Worm (Caenorhabditis elegans) whole organism, late embryonic: Measurements from ENCODE around the gene srh-180.

ENCODE experiments used
- C08G9.2 ChIP-seq: sonication (generic microtip); optimal IDR thresholded peaks from 2 replicates; lab custom pipeline; 2016; ENCODE audit warnings: mild to moderate bottlenecking, missing genetic modification characterization, moderate library complexity, missing compliant biosample characterization
- F13H6.1 ChIP-seq: sonication (generic microtip); optimal IDR thresholded peaks from 2 replicates; lab custom pipeline; 2016; ENCODE audit warnings: missing genetic modification characterization, missing compliant biosample characterization
- K02D7.2 ChIP-seq: sonication (generic microtip); optimal IDR thresholded peaks from 2 replicates; lab custom pipeline; 2017; ENCODE audit warnings: mild to moderate bottlenecking, missing genetic modification characterization, missing compliant biosample characterization
- ahr-1 ChIP-seq: sonication (generic microtip); optimal IDR thresholded peaks from 2 replicates; lab custom pipeline; 2016; ENCODE audit warnings: missing genetic modification characterization, missing compliant biosample characterization
- ama-1 ChIP-seq: fragments of 150-350 bp; optimal IDR thresholded peaks from 2 replicates; lab custom pipeline; 2014
- ceh-14 ChIP-seq: sonication (generic microtip); optimal IDR thresholded peaks from 2 replicates; lab custom pipeline; 2016; ENCODE audit warnings: missing genotype, missing genetic modification characterization, missing compliant biosample characterization
- ceh-24 ChIP-seq: sonication (generic microtip); optimal IDR thresholded peaks from 2 replicates; lab custom pipeline; 2016; ENCODE audit warnings: mild to moderate bottlenecking, missing genetic modification characterization, missing compliant biosample characterization
- ceh-31 ChIP-seq: sonication (generic microtip); optimal IDR thresholded peaks from 2 replicates; lab custom pipeline; 2016; ENCODE audit warnings: missing genetic modification characterization, missing compliant biosample characterization
- ceh-34 ChIP-seq: sonication (generic microtip); optimal IDR thresholded peaks from 2 replicates; lab custom pipeline; 2016; ENCODE audit warnings: mild to moderate bottlenecking, missing genetic modification characterization, missing compliant biosample characterization
- ceh-6 ChIP-seq: fragments of 200-800 bp; sonication (Bioruptor generic); optimal IDR thresholded peaks from 2 replicates; lab custom pipeline; 2018; ENCODE audit warnings: mild to moderate bottlenecking, missing genetic modification characterization, missing compliant biosample characterization
- ceh-9 ChIP-seq: sonication (generic microtip); optimal IDR thresholded peaks from 2 replicates; lab custom pipeline; 2016; ENCODE audit warnings: mild to moderate bottlenecking, missing genetic modification characterization, inconsistent platforms, missing compliant biosample characterization
- dmd-4 ChIP-seq: sonication (generic microtip); optimal IDR thresholded peaks from 2 replicates; lab custom pipeline; 2016; ENCODE audit warnings: borderline replicate concordance, missing genetic modification characterization, missing compliant biosample characterization
- elt-2 ChIP-seq: sonication (generic microtip); optimal IDR thresholded peaks from 2 replicates; lab custom pipeline; 2016; ENCODE audit warnings: missing genetic modification reagents, missing genetic modification characterization, missing compliant biosample characterization
- elt-4 ChIP-seq: sonication (generic microtip); optimal IDR thresholded peaks from 2 replicates; lab custom pipeline; 2016; ENCODE audit warnings: missing genetic modification characterization, missing compliant biosample characterization
- eyg-1 ChIP-seq: sonication (generic microtip); optimal IDR thresholded peaks from 2 replicates; lab custom pipeline; 2016; ENCODE audit warnings: missing genotype, missing genetic modification characterization, missing compliant biosample characterization
- fax-1 ChIP-seq: sonication (generic microtip); optimal IDR thresholded peaks from 2 replicates; lab custom pipeline; 2016; ENCODE audit warnings: missing genotype, missing genetic modification characterization, missing compliant biosample characterization
- fkh-10 ChIP-seq: fragments of 150-350 bp; optimal IDR thresholded peaks from 2 replicates; lab custom pipeline; 2014; ENCODE audit warnings: missing biosample characterization, missing genetic modification reagents, missing genetic modification characterization
- fkh-6 ChIP-seq: sonication (generic microtip); optimal IDR thresholded peaks from 2 replicates; lab custom pipeline; 2016; ENCODE audit warnings: missing genetic modification characterization, missing compliant biosample characterization
- gmeb-2 ChIP-seq: sonication (generic microtip); optimal IDR thresholded peaks from 2 replicates; lab custom pipeline; 2016; ENCODE audit warnings: missing genetic modification characterization, inconsistent platforms, missing compliant biosample characterization
- hlh-15 ChIP-seq: sonication (generic microtip); optimal IDR thresholded peaks from 2 replicates; lab custom pipeline; 2016; ENCODE audit warnings: missing genetic modification characterization, missing compliant biosample characterization
- hlh-6 ChIP-seq: sonication (generic microtip); optimal IDR thresholded peaks from 2 replicates; lab custom pipeline; 2016; ENCODE audit warnings: missing genotype, missing genetic modification characterization, missing compliant biosample characterization
- lim-6 ChIP-seq: sonication (generic microtip); optimal IDR thresholded peaks from 2 replicates; lab custom pipeline; 2016; ENCODE audit warnings: missing genetic modification characterization, missing compliant biosample characterization
- madf-2 ChIP-seq: sonication (generic microtip); optimal IDR thresholded peaks from 2 replicates; lab custom pipeline; 2017; ENCODE audit warnings: missing genetic modification characterization, missing compliant biosample characterization
- odd-2 ChIP-seq: sonication (generic microtip); optimal IDR thresholded peaks from 2 replicates; lab custom pipeline; 2017; ENCODE audit warnings: antibody characterized with exemption, mild to moderate bottlenecking, missing genetic modification characterization, missing compliant biosample characterization
- pag-3 ChIP-seq: sonication (generic microtip); optimal IDR thresholded peaks from 2 replicates; lab custom pipeline; 2016; ENCODE audit warnings: missing compliant biosample characterization, missing genetic modification characterization, borderline replicate concordance
- pat-9 ChIP-seq: fragments of 200-800 bp; sonication (Bioruptor generic); optimal IDR thresholded peaks from 2 replicates; lab custom pipeline; 2018; ENCODE audit warnings: mild to moderate bottlenecking, missing genetic modification characterization, moderate library complexity, missing compliant biosample characterization
- pax-1 ChIP-seq: fragments of 150-350 bp; optimal IDR thresholded peaks from 2 replicates; lab custom pipeline; 2014; ENCODE audit warnings: missing biosample characterization, missing genetic modification characterization
- pha-2 ChIP-seq: sonication (generic microtip); optimal IDR thresholded peaks from 2 replicates; lab custom pipeline; 2017; ENCODE audit warnings: mild to moderate bottlenecking, missing genetic modification characterization, missing compliant biosample characterization
- pha-4 ChIP-seq: fragments of 150-350 bp; optimal IDR thresholded peaks from 2 replicates; lab custom pipeline; 2018; ENCODE audit warnings: missing biosample characterization, missing genetic modification reagents, missing genetic modification characterization
- pqm-1 ChIP-seq: sonication (generic microtip); optimal IDR thresholded peaks from 2 replicates; lab custom pipeline; 2016; ENCODE audit warnings: missing genetic modification characterization, missing compliant biosample characterization
- pros-1 ChIP-seq: fragments of 150-350 bp; optimal IDR thresholded peaks from 2 replicates; lab custom pipeline; 2014; ENCODE audit warnings: missing biosample characterization, missing genetic modification reagents, missing genetic modification characterization
- rnt-1 ChIP-seq: sonication (generic microtip); optimal IDR thresholded peaks from 2 replicates; lab custom pipeline; 2016; ENCODE audit warnings: missing genetic modification characterization, missing compliant biosample characterization
- sdc-2 ChIP-seq: sonication (generic microtip); optimal IDR thresholded peaks from 2 replicates; lab custom pipeline; 2016; ENCODE audit warnings: missing genotype, missing genetic modification characterization, missing compliant biosample characterization
- sox-4 ChIP-seq: sonication (generic microtip); optimal IDR thresholded peaks from 2 replicates; lab custom pipeline; 2017; ENCODE audit warnings: mild to moderate bottlenecking, missing genetic modification characterization, inconsistent platforms, missing compliant biosample characterization
- tbx-2 ChIP-seq: sonication (generic microtip); optimal IDR thresholded peaks from 2 replicates; lab custom pipeline; 2016; ENCODE audit warnings: missing genetic modification characterization, missing compliant biosample characterization
- unc-42 ChIP-seq: sonication (generic microtip); optimal IDR thresholded peaks from 2 replicates; lab custom pipeline; 2016; ENCODE audit warnings: missing genotype, missing genetic modification characterization, missing compliant biosample characterization
- unc-86 ChIP-seq: sonication (generic microtip); optimal IDR thresholded peaks from 2 replicates; lab custom pipeline; 2016; ENCODE audit warnings: missing genetic modification characterization, missing compliant biosample characterization

The srh-180 gene

DNA sequence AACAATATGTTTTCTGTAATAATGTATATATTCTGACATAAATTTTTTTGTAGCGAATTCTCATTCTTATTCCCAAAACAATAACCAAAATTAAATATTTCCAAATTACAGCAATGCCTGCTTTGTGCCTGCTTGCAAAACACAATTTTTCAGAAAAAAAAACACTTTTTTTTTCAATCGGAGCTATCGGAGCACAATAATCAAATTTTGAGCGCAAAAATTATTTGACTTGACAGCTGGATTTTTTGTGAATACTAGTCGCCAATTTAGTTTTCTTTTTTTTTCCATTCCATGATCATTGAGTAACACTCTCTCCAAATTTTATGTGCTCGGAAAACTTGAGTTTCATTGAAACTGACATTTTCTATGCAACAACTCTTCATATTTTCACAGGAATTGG is at the start of gene srh-180:
Gene srh-180, plus strand, starts transcription at position 301 of the 400 bp plus-strand sequence.
- TF ChIP-seq pat-9 (tag; lab: Kevin White, UChicago), result no peak
- no peak for TF ChIP-seq unc-42

- TF ChIP-seq eyg-1 (tag; lab: Kevin White, UChicago), result no peak
- TF ChIP-seq, all 69 proteins: peak for 0
Measured at ce11 chrV:16269556-16269955, 47.8 kb upstream of the srh-180 start, which contains the start of the genes fbxa-2 and T13F3.8. TSS of gene fbxa-2 (minus strand) at chrV:16269656. TSS of gene T13F3.8 (plus strand) at chrV:16269800.

- TF ChIP-seq eyg-1 (tag; lab: Kevin White, UChicago), result no peak
- TF ChIP-seq gmeb-2 (tag; lab: Kevin White, UChicago), result no peak
- no peak for TF ChIP-seq elt-4 (tag; lab: Kevin White, UChicago)
- no peak for TF ChIP-seq hlh-15 (tag; lab: Kevin White, UChicago)
- no peak for TF ChIP-seq unc-86 (tag; lab: Kevin White, UChicago)
- TF ChIP-seq ama-1, result no peak
- no peak for TF ChIP-seq hlh-6 (tag; lab: Kevin White, UChicago)
- TF ChIP-seq tbx-2 (tag; lab: Kevin White, UChicago), result no peak
- TF ChIP-seq ceh-6 (GFP tag; lab: Kevin White, UChicago), result no peak
- TF ChIP-seq ceh-24 (tag; lab: Kevin White, UChicago), result no peak
Measured at ce11 chrV:16271121-16271520, 46.2 kb upstream of the srh-180 start, which contains the start of gene T13F3.6. TSS of gene T13F3.6 (minus strand) at chrV:16271221.

ce11 chrV:16275347-16275746 is 42.0 kb upstream of the srh-180 start, which contains the start of gene pacl-1:
TSS of gene pacl-1 (minus strand) at chrV:16275447.
- TF ChIP-seq pha-4 (tag; lab: Kevin White, UChicago) (no peak), rnt-1 (tag; lab: Kevin White, UChicago) (no peak), sox-4 (tag; lab: Kevin White, UChicago) (no peak), pros-1 (tag; lab: Kevin White, UChicago) (no peak), sdc-2 (tag; lab: Kevin White, UChicago) (no peak), pha-2 (no peak), fkh-10 (GFP tag; lab: Kevin White, UChicago) (no peak), odd-2 (tag; lab: Kevin White, UChicago) (no peak), eyg-1 (tag; lab: Kevin White, UChicago) (no peak), ahr-1 (no peak)
- TF ChIP-seq, all 69 proteins: peak for 0

DNA sequence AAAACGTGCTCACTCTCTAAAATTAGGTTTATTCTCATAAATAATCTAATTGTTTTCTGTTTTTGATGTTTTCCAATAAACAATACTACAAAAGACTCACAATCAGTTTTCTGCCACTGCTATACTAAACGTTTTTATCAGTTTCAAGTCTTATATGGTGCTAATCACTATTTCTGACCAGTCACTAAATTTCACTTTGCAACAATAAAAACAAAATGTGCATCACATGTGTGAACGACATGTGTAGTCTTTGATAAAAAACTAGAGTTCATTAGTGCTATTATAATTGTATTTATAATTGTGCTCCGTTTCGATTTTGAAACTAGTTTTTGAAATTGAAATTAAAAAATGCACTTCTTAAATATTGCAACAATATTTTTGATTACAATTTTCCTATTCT is 39.4 kb upstream of the srh-180 start, which contains the start of gene cyp-37B1:
Gene cyp-37B1, plus strand, starts transcription at position 199 of the 400 bp plus-strand sequence.
- no peak for TF ChIP-seq elt-4 (tag; lab: Kevin White, UChicago)
- TF ChIP-seq fax-1 (tag; lab: Kevin White, UChicago), result no peak
- TF ChIP-seq ceh-14 (tag; lab: Kevin White, UChicago), result no peak
- no peak for TF ChIP-seq pax-1 (tag; lab: Kevin White, UChicago)
- peak; percentile 18 for TF ChIP-seq elt-2
- no peak for TF ChIP-seq pqm-1 (tag; lab: Kevin White, UChicago)
- TF ChIP-seq F13H6.1 (tag; lab: Kevin White, UChicago), result no peak
- no peak for TF ChIP-seq sox-4 (tag; lab: Kevin White, UChicago)
- TF ChIP-seq pat-9 (tag; lab: Kevin White, UChicago), result no peak

ce11 chrV:16282147-16282546 is 35.2 kb upstream of the srh-180 start, which contains the start of gene F28G4.2:
TSS of gene F28G4.2 (minus strand) at chrV:16282321.
- TF ChIP-seq lim-6 (tag; lab: Kevin White, UChicago) (no peak), pat-9 (tag; lab: Kevin White, UChicago) (no peak), sox-4 (tag; lab: Kevin White, UChicago) (no peak), pag-3 (tag; lab: Kevin White, UChicago) (no peak), fkh-6 (tag; lab: Kevin White, UChicago) (no peak), K02D7.2 (no peak), fax-1 (tag; lab: Kevin White, UChicago) (no peak), ceh-31 (tag; lab: Kevin White, UChicago) (no peak), F13H6.1 (tag; lab: Kevin White, UChicago) (no peak), dmd-4 (no peak), C08G9.2 (tag; lab: Kevin White, UChicago) (no peak), pros-1 (tag; lab: Kevin White, UChicago) (no peak), tbx-2 (tag; lab: Kevin White, UChicago) (no peak), madf-2 (no peak), ceh-9 (tag; lab: Kevin White, UChicago) (no peak), hlh-6 (tag; lab: Kevin White, UChicago) (no peak), ceh-34 (tag; lab: Kevin White, UChicago) (no peak)
- TF ChIP-seq, all 69 proteins: peak for 0
